Worm (Caenorhabditis elegans) whole organism, mixed stage, embryonic: Measurements from ENCODE around the gene C29F4.3.

ENCODE experiments used
- nhr-2 ChIP-seq: fragments of 150-350 bp; optimal IDR thresholded peaks from 2 replicates; lab custom pipeline; 2014; ENCODE audit warnings: missing biosample characterization, missing genetic modification characterization
- sptf-1 ChIP-seq: sonication (generic microtip); optimal IDR thresholded peaks from 2 replicates; lab custom pipeline; 2017; ENCODE audit warnings: mild to moderate bottlenecking, missing genetic modification characterization, moderate library complexity, missing compliant biosample characterization
- ztf-11 ChIP-seq: fragments of 150-350 bp; optimal IDR thresholded peaks from 2 replicates; lab custom pipeline; 2014; ENCODE audit warnings: missing biosample characterization, missing genetic modification characterization

- TF ChIP-seq ztf-11 (no peak), sptf-1 (tag; lab: Kevin White, UChicago) (no peak), nhr-2 (tag; lab: Kevin White, UChicago) (no peak)
Observed at ce11 chrIV:11207186-11207585, 16.6 kb downstream of the C29F4.3 start, which contains the start of gene R07H5.9.
